Worm (Caenorhabditis elegans) whole organism, midembryonic: ENCODE measurements around the gene lido-4.

Experiments
- T22C8.4 ChIP-seq: fragments of 200-800 bp; sonication (Bioruptor generic); IDR thresholded peaks from 2 replicates; pipeline ENCODE4 v1.3.6; 2022; ENCODE audit warnings: missing genetic modification characterization, missing compliant biosample characterization
- cog-1 ChIP-seq: sonication (generic microtip); optimal IDR thresholded peaks from 2 replicates; lab custom pipeline; 2016; ENCODE audit warnings: missing genetic modification characterization, missing compliant biosample characterization
- flt-1 ChIP-seq: fragments of 200-800 bp; sonication (Bioruptor generic); IDR thresholded peaks from 2 replicates; pipeline ENCODE4 v1.3.6; 2022; ENCODE audit warnings: missing genetic modification characterization, missing compliant biosample characterization
- klf-2 ChIP-seq: fragments of 200-800 bp; sonication (Bioruptor generic); conservative IDR thresholded peaks from 2 replicates; pipeline ENCODE4 v1.3.6; 2022; ENCODE audit warnings: missing genetic modification reagents, missing genetic modification characterization, missing compliant biosample characterization
- med-1 ChIP-seq: sonication (generic microtip); optimal IDR thresholded peaks from 2 replicates; lab custom pipeline; 2017; ENCODE audit warnings: missing genetic modification characterization, mild to moderate bottlenecking, missing compliant biosample characterization, antibody characterized with exemption, missing genetic modification reagents; ENCODE audit not compliant: insufficient read depth
- ref-1 ChIP-seq: fragments of 200-800 bp; sonication (Bioruptor generic); conservative IDR thresholded peaks from 2 replicates; pipeline ENCODE4 v1.3.6; 2022; ENCODE audit warnings: missing genetic modification reagents, missing genetic modification characterization, missing compliant biosample characterization
- tab-1 ChIP-seq: fragments of 200-800 bp; sonication (Bioruptor generic); IDR thresholded peaks from 2 replicates; pipeline ENCODE4 v1.3.6; 2022; ENCODE audit warnings: missing genetic modification characterization, missing compliant biosample characterization
- ztf-23 ChIP-seq: fragments of 200-800 bp; sonication (Bioruptor generic); IDR thresholded peaks from 2 replicates; pipeline ENCODE4 v1.3.6; 2022; ENCODE audit warnings: missing genetic modification reagents, missing genetic modification characterization, missing compliant biosample characterization
- ztf-29 ChIP-seq: fragments of 200-800 bp; sonication (Bioruptor generic); IDR thresholded peaks from 2 replicates; pipeline ENCODE4 v1.3.6; 2022; ENCODE audit warnings: missing genetic modification reagents, missing genetic modification characterization, missing compliant biosample characterization

DNA sequence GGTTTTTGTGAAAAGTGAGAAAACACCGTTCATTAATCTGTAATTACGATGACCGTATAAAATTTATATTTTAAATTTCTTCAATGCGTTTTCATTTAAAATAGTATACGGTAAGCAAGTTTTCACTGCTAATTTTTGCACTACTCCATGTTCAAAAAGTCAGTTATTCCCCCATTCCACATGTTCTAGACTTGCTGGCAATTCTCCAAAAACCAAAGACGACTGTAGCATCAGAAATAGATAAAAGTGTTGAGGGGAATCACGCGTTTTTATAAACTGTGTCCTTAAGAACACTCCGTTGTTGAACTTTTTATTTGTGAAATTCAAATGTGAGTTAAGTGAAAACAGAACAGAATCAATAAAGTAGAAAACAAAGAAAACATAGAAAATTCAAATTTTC, 28.1 kb upstream of the lido-4 start:
- TF ChIP-seq T22C8.4 (no peak), klf-2 (GFP tag; lab: Robert Waterston, UW) (no peak), flt-1 (GFP tag; lab: Robert Waterston, UW) (no peak), ref-1 (GFP tag; lab: Robert Waterston, UW) (no peak), ztf-23 (GFP tag; lab: Robert Waterston, UW) (no peak), tab-1 (GFP tag; lab: Robert Waterston, UW) (no peak), med-1 (GFP tag; lab: Kevin White, UChicago) (no peak), ztf-29 (GFP tag; lab: Robert Waterston, UW) (no peak), cog-1 (tag; lab: Kevin White, UChicago) (no peak)
